Fruit fly (Drosophila melanogaster): Measurements from ENCODE around the gene SLC5A11.

Gene SLC5A11

dm6 chr2L:8217917-8218316 lies 13.0 kb upstream of the SLC5A11 start, which contains the start of gene CG8292:
Gene CG8292 (minus strand): TSS chr2L:8218017.
- TF ChIP-seq Dll (optimal IDR thresholded peaks at IDR 0.05) (no peak), EcR (GFP tag; optimal IDR thresholded peaks at IDR 0.05) (no peak), usp (GFP tag; optimal IDR thresholded peaks at IDR 0.05) (no peak), pan (optimal IDR thresholded peaks at IDR 0.05) (no peak), CG8478 (optimal IDR thresholded peaks at IDR 0.05) (no peak), psq (optimal IDR thresholded peaks at IDR 0.05) (no peak)

- TF ChIP-seq psq (optimal IDR thresholded peaks at IDR 0.05) (no peak), CG8478 (optimal IDR thresholded peaks at IDR 0.05) (no peak), EcR (GFP tag; optimal IDR thresholded peaks at IDR 0.05) (no peak), pan (optimal IDR thresholded peaks at IDR 0.05) (no peak)
These were observed 10.5 kb upstream of the SLC5A11 start, which contains the start of gene CG8349 for dm6 chr2L:8215259-8215929. Gene CG8349 (plus strand): TSS chr2L:8215915.

dm6 chr2L:8213987-8214386 lies 9.1 kb upstream of the SLC5A11 start, which contains the start of gene CG8353:
Gene CG8353 (plus strand): TSS chr2L:8214045.
- TF ChIP-seq EcR (GFP tag; optimal IDR thresholded peaks at IDR 0.05) (no peak), usp (GFP tag; optimal IDR thresholded peaks at IDR 0.05) (no peak), pan (optimal IDR thresholded peaks at IDR 0.05) (no peak), Dll (optimal IDR thresholded peaks at IDR 0.05) (no peak), CG8478 (optimal IDR thresholded peaks at IDR 0.05) (no peak), psq (optimal IDR thresholded peaks at IDR 0.05) (no peak)

- TF ChIP-seq EcR (GFP tag; optimal IDR thresholded peaks at IDR 0.05) (peak in 1 of 2 experiments; percentile 68), Dll (optimal IDR thresholded peaks at IDR 0.05) (no peak)
These were observed 7.8 kb upstream of the SLC5A11 start, which contains the start of the genes CG8372 and CG8360 for dm6 chr2L:8212666-8213270. Gene CG8372 (minus strand): TSS chr2L:8212902. Gene CG8360 (plus strand): TSS chr2L:8212959.

- TF ChIP-seq CG8478 (optimal IDR thresholded peaks at IDR 0.05) (no peak), EcR (GFP tag; optimal IDR thresholded peaks at IDR 0.05) (no peak), Dll (optimal IDR thresholded peaks at IDR 0.05) (no peak), usp (GFP tag; optimal IDR thresholded peaks at IDR 0.05) (no peak), pan (optimal IDR thresholded peaks at IDR 0.05) (no peak), psq (optimal IDR thresholded peaks at IDR 0.05) (no peak)
These were observed 6.1 kb upstream of the SLC5A11 start, which contains the start of gene Ssb-c31a for dm6 chr2L:8211070-8211469. Gene Ssb-c31a (plus strand): TSS chr2L:8211347.

dm6 chr2L:8210468-8210867 lies 5.5 kb upstream of the SLC5A11 start:
- TF ChIP-seq pan (optimal IDR thresholded peaks at IDR 0.05) = no peak
- no peak for TF ChIP-seq usp (GFP tag; optimal IDR thresholded peaks at IDR 0.05)
- TF ChIP-seq CG8478 (optimal IDR thresholded peaks at IDR 0.05) = no peak
- TF ChIP-seq psq (optimal IDR thresholded peaks at IDR 0.05) = no peak
- TF ChIP-seq EcR (GFP tag; optimal IDR thresholded peaks at IDR 0.05) = no peak
- TF ChIP-seq Dll (optimal IDR thresholded peaks at IDR 0.05) = no peak

- TF ChIP-seq usp (GFP tag; optimal IDR thresholded peaks at IDR 0.05) (no peak), psq (optimal IDR thresholded peaks at IDR 0.05) (no peak), pan (optimal IDR thresholded peaks at IDR 0.05) (no peak), CG8478 (optimal IDR thresholded peaks at IDR 0.05) (no peak), EcR (GFP tag; optimal IDR thresholded peaks at IDR 0.05) (no peak), Dll (optimal IDR thresholded peaks at IDR 0.05) (no peak)
These were observed 4.4 kb upstream of the SLC5A11 start for dm6 chr2L:8209362-8209761.

dm6 chr2L:8205871-8206270 lies 939 bp upstream of the SLC5A11 start, which contains the start of gene CG8419:
Gene CG8419 (plus strand): TSS chr2L:8206171.
- TF ChIP-seq EcR (GFP tag; optimal IDR thresholded peaks at IDR 0.05) (no peak), psq (optimal IDR thresholded peaks at IDR 0.05) (no peak), usp (GFP tag; optimal IDR thresholded peaks at IDR 0.05) (no peak), CG8478 (optimal IDR thresholded peaks at IDR 0.05) (no peak), pan (optimal IDR thresholded peaks at IDR 0.05) (no peak), Dll (optimal IDR thresholded peaks at IDR 0.05) (no peak)

dm6 chr2L:8204366-8204765 lies 566 bp downstream of the SLC5A11 start:
- no peak for TF ChIP-seq Dll (optimal IDR thresholded peaks at IDR 0.05)
- TF ChIP-seq psq (optimal IDR thresholded peaks at IDR 0.05) = no peak
- TF ChIP-seq pan (optimal IDR thresholded peaks at IDR 0.05) = no peak
- TF ChIP-seq usp (GFP tag; optimal IDR thresholded peaks at IDR 0.05) = no peak
- no peak for TF ChIP-seq CG8478 (optimal IDR thresholded peaks at IDR 0.05)
- no peak for TF ChIP-seq EcR (GFP tag; optimal IDR thresholded peaks at IDR 0.05)

dm6 chr2L:8203748-8204147 lies 1.2 kb downstream of the SLC5A11 start:
- TF ChIP-seq usp (GFP tag; optimal IDR thresholded peaks at IDR 0.05) (no peak), pan (optimal IDR thresholded peaks at IDR 0.05) (no peak), psq (optimal IDR thresholded peaks at IDR 0.05) (no peak), Dll (optimal IDR thresholded peaks at IDR 0.05) (no peak), EcR (GFP tag; optimal IDR thresholded peaks at IDR 0.05) (no peak), CG8478 (optimal IDR thresholded peaks at IDR 0.05) (no peak)

dm6 chr2L:8202569-8202968 lies 2.4 kb downstream of the SLC5A11 start:
- TF ChIP-seq Dll (optimal IDR thresholded peaks at IDR 0.05) (no peak), pan (optimal IDR thresholded peaks at IDR 0.05) (no peak), CG8478 (optimal IDR thresholded peaks at IDR 0.05) (no peak), EcR (GFP tag; optimal IDR thresholded peaks at IDR 0.05) (no peak), usp (GFP tag; optimal IDR thresholded peaks at IDR 0.05) (no peak), psq (optimal IDR thresholded peaks at IDR 0.05) (no peak)

- no peak for TF ChIP-seq psq (optimal IDR thresholded peaks at IDR 0.05)
- TF ChIP-seq Dll (optimal IDR thresholded peaks at IDR 0.05) = no peak
- TF ChIP-seq CG8478 (optimal IDR thresholded peaks at IDR 0.05) = no peak
- no peak for TF ChIP-seq pan (optimal IDR thresholded peaks at IDR 0.05)
- TF ChIP-seq usp (GFP tag; optimal IDR thresholded peaks at IDR 0.05) = no peak
- no peak for TF ChIP-seq EcR (GFP tag; optimal IDR thresholded peaks at IDR 0.05)
These were observed 6.2 kb downstream of the SLC5A11 start, which contains the start of gene PGAP5 for dm6 chr2L:8198757-8199156. Gene PGAP5 (plus strand): TSS chr2L:8198882.
